Fruit fly (Drosophila melanogaster) whole organism: Measurements from ENCODE around the gene Hsp26.

Experiments
- CG8478 ChIP-seq: fragments of >200 bp; optimal IDR thresholded peaks from 2 replicates; lab custom pipeline; 2018; ENCODE audit warnings: inconsistent platforms
- Dll ChIP-seq: fragments of >200 bp; optimal IDR thresholded peaks from 2 replicates; lab custom pipeline; 2017
- EcR ChIP-seq, 2 experiments: fragments of >200 bp; optimal IDR thresholded peaks; 2 replicates each; lab custom pipeline; 2017; ENCODE audit warnings: missing biosample characterization in 2 of 2, missing genetic modification characterization in 2 of 2, missing genetic modification reagents in 2 of 2
- pan ChIP-seq: fragments of >200 bp; optimal IDR thresholded peaks from 2 replicates; lab custom pipeline; 2017
- psq ChIP-seq: fragments of >200 bp; optimal IDR thresholded peaks from 2 replicates; lab custom pipeline; 2017
- usp ChIP-seq: fragments of >200 bp; optimal IDR thresholded peaks from 2 replicates; lab custom pipeline; 2017; ENCODE audit warnings: missing biosample characterization, missing genetic modification characterization, mixed read lengths

DNA sequence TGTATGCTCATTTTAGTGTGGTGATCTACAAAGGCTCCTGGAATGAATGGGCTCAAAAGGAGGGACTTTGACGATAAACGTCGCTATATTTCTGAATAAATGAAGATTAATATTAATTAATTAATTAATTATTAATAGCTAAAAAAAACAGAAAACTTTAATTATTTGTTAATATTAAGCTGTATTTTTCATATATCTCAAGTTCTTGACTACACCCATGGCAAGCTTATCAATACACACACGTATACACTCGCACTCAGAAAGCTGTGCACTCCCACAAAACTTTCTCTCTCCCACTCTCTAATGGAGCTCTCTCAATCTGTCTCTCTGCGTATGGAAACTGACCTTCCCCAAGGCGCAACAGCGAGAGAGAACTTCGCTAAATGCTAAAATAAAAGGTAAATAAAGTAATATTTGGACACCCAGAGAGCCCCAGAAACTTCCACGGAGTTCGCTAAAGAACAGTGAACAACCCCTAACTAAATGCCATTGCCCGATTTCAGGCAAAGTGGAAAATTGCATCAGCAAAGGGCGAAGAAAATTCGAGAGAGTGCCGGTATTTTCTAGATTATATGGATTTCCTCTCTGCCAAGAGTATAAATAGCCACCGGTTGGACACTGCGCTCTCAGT is 3.7 kb downstream of the Hsp26 start:
- TF ChIP-seq psq (no peak), CG8478 (lab: Kevin White, UChicago) (no peak), usp (no peak), Dll (lab: Kevin White, UChicago) (no peak), pan (no peak), EcR (GFP tag; optimal IDR thresholded peaks at IDR 0.05; lab: Kevin White, UChicago) (peak; percentile 26 to 68)
